Fruit fly (Drosophila melanogaster): ENCODE measurements around the gene mRpS21.

Gene mRpS21

DNA sequence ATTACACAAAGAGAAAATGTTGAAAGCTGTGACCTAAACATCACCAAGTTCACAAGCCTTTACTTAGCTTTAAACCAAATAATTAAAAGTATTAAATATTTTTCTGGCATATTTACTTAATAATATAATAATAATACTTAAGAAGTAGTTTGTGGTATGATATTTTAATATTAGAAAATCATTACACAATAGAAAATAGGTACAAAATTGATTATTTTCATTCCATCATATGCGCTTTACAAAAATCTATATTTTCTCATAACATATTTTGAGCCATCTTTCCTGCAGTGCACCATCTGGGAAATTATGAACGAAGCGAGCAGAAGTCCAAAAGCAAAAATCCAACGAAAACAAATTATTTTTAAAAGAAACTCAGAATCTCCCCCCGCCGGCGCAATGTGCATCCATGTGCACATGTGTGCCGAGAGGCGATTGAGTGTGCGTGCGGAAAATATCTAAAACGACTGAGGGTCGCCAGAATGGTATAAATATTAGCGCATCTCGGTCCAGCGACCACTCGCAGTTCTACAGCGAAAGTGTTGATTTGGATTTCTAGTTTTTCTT is 43.9 kb upstream of the mRpS21 start, which contains the start of gene Act87E (continued):
- TF ChIP-seq sc (optimal IDR thresholded peaks at IDR 0.05) (no peak), sc (GFP tag; optimal IDR thresholded peaks at IDR 0.05) (peak; percentile 47), CG12071 (GFP tag; optimal IDR thresholded peaks at IDR 0.05) (no peak), caup (GFP tag; optimal IDR thresholded peaks at IDR 0.05; ENCODE audit: severe bottlenecking) (no peak), sisA (GFP tag; IDR thresholded peaks at IDR 0.05) (peak; percentile 55; the same call in 1 of the 2 replicates), ato (GFP tag; IDR thresholded peaks at IDR 0.05; ENCODE audit: partially characterized antibody) (no peak), gem (tag; optimal IDR thresholded peaks at IDR 0.05) (peak; percentile 87), row (GFP tag; IDR thresholded peaks at IDR 0.05) (peak; percentile 71), sens-2 (GFP tag; IDR thresholded peaks at IDR 0.05) (no peak), dati (GFP tag; IDR thresholded peaks at IDR 0.05) (no peak), E2f2 (GFP tag; IDR thresholded peaks at IDR 0.05) (no peak), crc (GFP tag; optimal IDR thresholded peaks at IDR 0.05) (no peak), CG17359 (tag; optimal IDR thresholded peaks at IDR 0.05) (peak; percentile 64), Hr78 (GFP tag; optimal IDR thresholded peaks at IDR 0.05) (peak in 1 of 2 experiments; percentile 60), C15 (GFP tag; IDR thresholded peaks at IDR 0.05) (no peak), tll (GFP tag; optimal IDR thresholded peaks at IDR 0.05) (no peak), Fer1 (GFP tag; optimal IDR thresholded peaks at IDR 0.05) (no peak), tgo (GFP tag; IDR thresholded peaks at IDR 0.05) (peak; percentile 44; the same call in 1 of the 3 replicates), ssp (GFP tag; IDR thresholded peaks at IDR 0.05) (0 out of 2 replicates have a peak, but pooled peaks have one; percentile 37), Dll (GFP tag; IDR thresholded peaks at IDR 0.05; ENCODE audit: partially characterized antibody) (no peak), CG3726 (GFP tag; IDR thresholded peaks at IDR 0.05) (no peak), CG2712 (tag; optimal IDR thresholded peaks at IDR 0.05) (peak; percentile 87), CG6689 (GFP tag; IDR thresholded peaks at IDR 0.05) (peak; percentile 60; the same call in 1 of the 2 replicates), Gsc (GFP tag; IDR thresholded peaks at IDR 0.05) (no peak), gsb-n (tag; optimal IDR thresholded peaks at IDR 0.05) (peak; percentile 77), PHDP (tag; optimal IDR thresholded peaks at IDR 0.05) (peak; percentile 67), dmrt11E (tag; optimal IDR thresholded peaks at IDR 0.05) (peak; percentile 84), Mrtf (GFP tag; IDR thresholded peaks at IDR 0.05) (no peak), CG8281 (tag; optimal IDR thresholded peaks at IDR 0.05) (peak; percentile 34), Rfx (GFP tag; IDR thresholded peaks at IDR 0.05) (0 out of 2 replicates have a peak, but pooled peaks have one; percentile 10), CG8290 (GFP tag; optimal IDR thresholded peaks at IDR 0.05) (peak; percentile 35), CG8290 (tag; optimal IDR thresholded peaks at IDR 0.05) (no peak), oc (tag; optimal IDR thresholded peaks at IDR 0.05) (peak; percentile 19), Hand (GFP tag; optimal IDR thresholded peaks at IDR 0.05) (no peak), Ets65A (GFP tag) (no peak), Myb (GFP tag; optimal IDR thresholded peaks at IDR 0.05) (no peak), dm (GFP tag; optimal IDR thresholded peaks at IDR 0.05) (no peak), B-H1 (GFP tag; IDR thresholded peaks at IDR 0.05) (no peak), Sox102F (GFP tag; optimal IDR thresholded peaks at IDR 0.05) (peak; percentile 76), br (optimal IDR thresholded peaks at IDR 0.05) (no peak), CG14014 (GFP tag; IDR thresholded peaks at IDR 0.05) (0 out of 2 replicates have a peak, but pooled peaks have one; percentile 19), bcd (GFP tag; optimal IDR thresholded peaks at IDR 0.05) (peak; percentile 63), fru (optimal IDR thresholded peaks at IDR 0.05) (no peak), jigr1 (GFP tag; IDR thresholded peaks at IDR 0.05) (no peak), z (GFP tag; IDR thresholded peaks at IDR 0.05) (no peak), B-H2 (GFP tag; optimal IDR thresholded peaks at IDR 0.05) (no peak), run (tag; optimal IDR thresholded peaks at IDR 0.05) (peak; percentile 37), Deaf1 (tag; optimal IDR thresholded peaks at IDR 0.05) (peak; percentile 27), otp (GFP tag; IDR thresholded peaks at IDR 0.05) (no peak), Dfd (GFP tag; optimal IDR thresholded peaks at IDR 0.05) (no peak), CG11093 (GFP tag; IDR thresholded peaks at IDR 0.05) (0 out of 3 replicates have a peak, but pooled peaks have one; percentile 29), CG16863 (GFP tag; optimal IDR thresholded peaks at IDR 0.05) (no peak)
